Fruit fly (Drosophila melanogaster): ENCODE measurements around the gene TwdlZ.

Gene TwdlZ

DNA sequence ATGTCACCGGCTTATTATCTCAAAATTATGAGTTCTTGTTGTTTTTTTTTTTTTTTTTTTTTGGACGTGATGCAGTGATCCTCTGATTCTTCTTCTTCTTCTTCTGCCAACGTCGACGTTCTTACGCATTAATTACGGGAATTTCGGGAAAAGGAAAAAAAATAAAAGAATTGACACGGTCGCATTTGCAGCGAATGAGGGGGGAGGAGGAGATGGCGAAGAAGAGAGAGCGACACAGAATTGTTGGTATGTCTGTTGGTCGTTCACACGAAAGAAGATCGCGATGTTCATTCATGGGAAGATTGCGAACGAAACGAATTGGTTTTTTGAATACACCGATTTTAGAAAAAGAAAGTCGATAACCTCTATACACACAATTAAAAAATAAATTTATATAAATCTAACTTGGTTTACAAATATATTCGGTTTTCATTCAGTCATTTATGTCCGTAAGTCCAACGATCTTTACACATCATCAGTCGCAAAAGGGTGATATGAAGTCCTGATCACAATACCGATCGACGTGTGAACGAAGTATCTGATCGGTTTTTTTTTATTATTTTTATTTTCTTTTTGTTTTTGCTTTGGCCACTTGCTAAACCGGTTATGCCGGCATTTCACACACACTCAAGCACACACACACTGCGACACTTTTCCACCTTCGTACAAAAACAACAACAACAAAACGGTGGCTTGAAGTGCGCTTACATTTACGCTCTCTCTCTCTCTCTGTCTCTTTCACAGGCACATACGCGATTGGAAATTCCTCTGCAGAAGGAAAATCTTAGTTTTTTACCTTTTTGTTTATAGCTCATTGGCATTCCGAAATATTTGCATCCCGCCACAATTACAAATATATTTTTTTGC lies 13.0 kb downstream of the TwdlZ start (continued):
- no peak for TF ChIP-seq CG10959 (GFP tag; IDR thresholded peaks at IDR 0.05)
- TF ChIP-seq CG7987 (GFP tag; optimal IDR thresholded peaks at IDR 0.05): peak; percentile 2
- no peak for TF ChIP-seq Dfd (GFP tag; optimal IDR thresholded peaks at IDR 0.05)
- peak; percentile 63 for TF ChIP-seq CG11695 (GFP tag; IDR thresholded peaks at IDR 0.05)
- peak; percentile 75 for TF ChIP-seq HHEX (GFP tag; optimal IDR thresholded peaks at IDR 0.05)
- no peak for TF ChIP-seq Optix (GFP tag; IDR thresholded peaks at IDR 0.05)
- peak; percentile 65 for TF ChIP-seq vvl (GFP tag; IDR thresholded peaks at IDR 0.05)
- peak; percentile 73 for TF ChIP-seq ATbp (GFP tag; optimal IDR thresholded peaks at IDR 0.05)
- peak; percentile 4 for TF ChIP-seq CG1832 (GFP tag; optimal IDR thresholded peaks at IDR 0.05)
- no peak for TF ChIP-seq CG11247 (GFP tag; IDR thresholded peaks at IDR 0.05)
- peak; percentile 37 for TF ChIP-seq CG9932 (GFP tag; IDR thresholded peaks at IDR 0.05)
- TF ChIP-seq ttk (GFP tag; IDR thresholded peaks at IDR 0.05): no peak; the same call in 1 of the 2 replicates
- peak; percentile 65 for TF ChIP-seq lilli (GFP tag; optimal IDR thresholded peaks at IDR 0.05)
- no peak for TF ChIP-seq vnd (GFP tag; IDR thresholded peaks at IDR 0.05; ENCODE audit: partially characterized antibody)
- no peak for TF ChIP-seq pita (GFP tag; optimal IDR thresholded peaks at IDR 0.05)
- TF ChIP-seq Ets97D (GFP tag; optimal IDR thresholded peaks at IDR 0.05): no peak
- TF ChIP-seq grau (tag; optimal IDR thresholded peaks at IDR 0.05): peak; percentile 81
- 0 out of 2 replicates have a peak, but pooled peaks have one; percentile 19 for TF ChIP-seq peb (GFP tag; IDR thresholded peaks at IDR 0.05)
- peak; percentile 48 for TF ChIP-seq CG30020 (tag; optimal IDR thresholded peaks at IDR 0.05)
- TF ChIP-seq CG3838 (GFP tag; optimal IDR thresholded peaks at IDR 0.05): peak; percentile 15
- no peak for TF ChIP-seq CG31388 (GFP tag; optimal IDR thresholded peaks at IDR 0.05)
- TF ChIP-seq CG12391 (tag; optimal IDR thresholded peaks at IDR 0.05): peak; percentile 84
- TF ChIP-seq zf30C (GFP tag; optimal IDR thresholded peaks at IDR 0.05): no peak
- TF ChIP-seq CG12299 (tag; optimal IDR thresholded peaks at IDR 0.05): peak; percentile 67
- no peak for TF ChIP-seq h (optimal IDR thresholded peaks at IDR 0.05)
- peak; percentile 50; the same call in 1 of the 2 replicates for TF ChIP-seq CG7372 (GFP tag; IDR thresholded peaks at IDR 0.05)
- TF ChIP-seq CG32772 (GFP tag; IDR thresholded peaks at IDR 0.05): no peak
- TF ChIP-seq org-1 (GFP tag; optimal IDR thresholded peaks at IDR 0.05): peak; percentile 59
- no peak for TF ChIP-seq CG7745 (tag; optimal IDR thresholded peaks at IDR 0.05)
- TF ChIP-seq sr (GFP tag; IDR thresholded peaks at IDR 0.05): no peak
- peak; percentile 78 for TF ChIP-seq dmrt11E (tag; optimal IDR thresholded peaks at IDR 0.05)
- no peak for TF ChIP-seq Ravus (GFP tag; IDR thresholded peaks at IDR 0.05)
- TF ChIP-seq wor (GFP tag; IDR thresholded peaks at IDR 0.05): peak; percentile 26; the same call in 1 of the 2 replicates
- no peak for TF ChIP-seq CG15073 (GFP tag; optimal IDR thresholded peaks at IDR 0.05)
- TF ChIP-seq Hr51 (GFP tag; optimal IDR thresholded peaks at IDR 0.05): peak in 1 of 2 experiments; percentile 81
- no peak for TF ChIP-seq CG13624 (GFP tag; optimal IDR thresholded peaks at IDR 0.05)
- no peak for TF ChIP-seq tll (GFP tag; optimal IDR thresholded peaks at IDR 0.05)
- no peak for TF ChIP-seq Adf1 (GFP tag; IDR thresholded peaks at IDR 0.05)
- peak; percentile 97 for TF ChIP-seq sqz (GFP tag; optimal IDR thresholded peaks at IDR 0.05)
- no peak for TF ChIP-seq HLHmδ (GFP tag; optimal IDR thresholded peaks at IDR 0.05)
- TF ChIP-seq ems (GFP tag; optimal IDR thresholded peaks at IDR 0.05): no peak
- TF ChIP-seq D19B (GFP tag; optimal IDR thresholded peaks at IDR 0.05): peak; percentile 15
- TF ChIP-seq tx (GFP tag; optimal IDR thresholded peaks at IDR 0.05): no peak
- peak; percentile 51 for TF ChIP-seq twi (tag; optimal IDR thresholded peaks at IDR 0.05)
- no peak for TF ChIP-seq Aef1 (GFP tag; IDR thresholded peaks at IDR 0.05)
- TF ChIP-seq dati (GFP tag; IDR thresholded peaks at IDR 0.05): no peak
- TF ChIP-seq CG15601 (tag; optimal IDR thresholded peaks at IDR 0.05): peak; percentile 80
- no peak for TF ChIP-seq NC2β (GFP tag; optimal IDR thresholded peaks at IDR 0.05)
- TF ChIP-seq da (GFP tag; optimal IDR thresholded peaks at IDR 0.05): no peak
- no peak for TF ChIP-seq NC2α (GFP tag; optimal IDR thresholded peaks at IDR 0.05)

All from whole organism, embryonic.